Worm (Caenorhabditis elegans) whole organism, L2 larva: ENCODE data around the gene gsto-3.

Source experiments
- C34F6.9 ChIP-seq: fragments of 150-350 bp; optimal IDR thresholded peaks from 2 replicates; lab custom pipeline; 2014; ENCODE audit warnings: missing biosample characterization, missing genetic modification characterization
- F13H6.1 ChIP-seq: sonication (generic microtip); optimal IDR thresholded peaks from 2 replicates; lab custom pipeline; 2016; ENCODE audit warnings: missing genetic modification characterization, missing compliant biosample characterization
- R02D3.7 ChIP-seq: fragments of 150-350 bp; optimal IDR thresholded peaks from 2 replicates; lab custom pipeline; 2014; ENCODE audit warnings: missing biosample characterization, missing genetic modification characterization
- Y55F3AM.14 ChIP-seq: fragments of 200-800 bp; sonication (Bioruptor generic); optimal IDR thresholded peaks from 2 replicates; lab custom pipeline; 2018; ENCODE audit warnings: mild to moderate bottlenecking, missing genetic modification characterization, missing compliant biosample characterization
- ZK546.5 ChIP-seq: sonication (generic microtip); optimal IDR thresholded peaks from 2 replicates; lab custom pipeline; 2017; ENCODE audit warnings: missing biosample characterization, missing genetic modification characterization
- alr-1 ChIP-seq: fragments of 150-350 bp; optimal IDR thresholded peaks from 2 replicates; lab custom pipeline; 2014; ENCODE audit warnings: missing biosample characterization, missing genetic modification characterization
- aly-2 ChIP-seq: fragments of 150-350 bp; optimal IDR thresholded peaks from 2 replicates; lab custom pipeline; 2014; ENCODE audit warnings: missing biosample characterization, missing genetic modification characterization
- ama-1 ChIP-seq: fragments of 150-350 bp; optimal IDR thresholded peaks from 2 replicates; lab custom pipeline; 2018; ENCODE audit warnings: inconsistent platforms
- blmp-1 ChIP-seq: sonication (generic microtip); optimal IDR thresholded peaks from 2 replicates; lab custom pipeline; 2017; ENCODE audit warnings: missing genetic modification characterization, mild to moderate bottlenecking, missing compliant biosample characterization, antibody characterized with exemption, moderate library complexity; ENCODE audit not compliant: insufficient read depth
- ceh-16 ChIP-seq: fragments of 150-350 bp; optimal IDR thresholded peaks from 2 replicates; lab custom pipeline; 2014; ENCODE audit warnings: missing biosample characterization, missing genetic modification characterization
- ceh-82 ChIP-seq: fragments of 150-350 bp; optimal IDR thresholded peaks from 2 replicates; lab custom pipeline; 2014; ENCODE audit warnings: missing biosample characterization, missing genetic modification characterization
- dmd-4 ChIP-seq: sonication (generic microtip); optimal IDR thresholded peaks from 2 replicates; lab custom pipeline; 2017; ENCODE audit warnings: missing biosample characterization, missing genetic modification characterization
- egl-27 ChIP-seq: sonication (generic microtip); optimal IDR thresholded peaks from 3 replicates; lab custom pipeline; 2017; ENCODE audit warnings: missing biosample characterization, missing genetic modification reagents, missing genetic modification characterization
- elt-1 ChIP-seq: fragments of 150-350 bp; optimal IDR thresholded peaks from 2 replicates; lab custom pipeline; 2014; ENCODE audit warnings: missing biosample characterization, missing genetic modification characterization
- elt-3 ChIP-seq: sonication (generic microtip); optimal IDR thresholded peaks from 2 replicates; lab custom pipeline; 2017; ENCODE audit warnings: missing biosample characterization, missing genetic modification characterization
- fos-1 ChIP-seq: fragments of 150-350 bp; optimal IDR thresholded peaks from 2 replicates; lab custom pipeline; 2014; ENCODE audit warnings: missing biosample characterization, missing genetic modification characterization
- gmeb-1 ChIP-seq: fragments of 150-350 bp; optimal IDR thresholded peaks from 2 replicates; lab custom pipeline; 2014; ENCODE audit warnings: missing biosample characterization, missing genetic modification characterization
- lin-11 ChIP-seq: fragments of 150-350 bp; sonication (generic microtip); optimal IDR thresholded peaks from 2 replicates; lab custom pipeline; 2014; ENCODE audit warnings: missing biosample characterization, missing genetic modification characterization, inconsistent platforms, mixed read lengths
- lin-13 ChIP-seq: fragments of 150-350 bp; optimal IDR thresholded peaks from 2 replicates; lab custom pipeline; 2014; ENCODE audit warnings: missing biosample characterization, missing genetic modification reagents, missing genetic modification characterization
- lin-39 ChIP-seq: fragments of 150-350 bp; optimal IDR thresholded peaks from 2 replicates; lab custom pipeline; 2014; ENCODE audit warnings: missing biosample characterization, missing genetic modification reagents, missing genetic modification characterization
- lsy-2 ChIP-seq, 2 experiments: fragments of 150-350 bp in 1 of 2; sonication (generic microtip) in 1 of 2; optimal IDR thresholded peaks; 2 replicates each; lab custom pipeline; 2014 to 2017; ENCODE audit warnings: missing biosample characterization in 2 of 2, missing genetic modification characterization in 2 of 2
- mab-5 ChIP-seq: fragments of 150-350 bp; optimal IDR thresholded peaks from 2 replicates; lab custom pipeline; 2014; ENCODE audit warnings: missing biosample characterization, missing genetic modification characterization
- mbf-1 ChIP-seq: sonication (generic microtip); optimal IDR thresholded peaks from 2 replicates; lab custom pipeline; 2017; ENCODE audit warnings: missing biosample characterization, missing genetic modification characterization
- mdl-1 ChIP-seq, 2 experiments: fragments of 150-350 bp in 1 of 2; sonication (generic microtip) in 1 of 2; optimal IDR thresholded peaks; 2 replicates each; lab custom pipeline; 2017; ENCODE audit warnings: missing biosample characterization in 2 of 2, missing genetic modification characterization in 2 of 2
- nhr-10 ChIP-seq: sonication (generic microtip); optimal IDR thresholded peaks from 2 replicates; lab custom pipeline; 2017; ENCODE audit warnings: missing biosample characterization, missing genetic modification characterization
- nhr-11 ChIP-seq: fragments of 150-350 bp; optimal IDR thresholded peaks from 2 replicates; lab custom pipeline; 2014; ENCODE audit warnings: missing biosample characterization, missing genetic modification characterization
- nhr-129 ChIP-seq: fragments of 150-350 bp; optimal IDR thresholded peaks from 2 replicates; lab custom pipeline; 2014; ENCODE audit warnings: missing biosample characterization, missing genetic modification characterization
- nhr-21 ChIP-seq: fragments of 150-350 bp; optimal IDR thresholded peaks from 2 replicates; lab custom pipeline; 2014; ENCODE audit warnings: missing biosample characterization, missing genetic modification characterization
- nhr-23 ChIP-seq: fragments of 150-350 bp; optimal IDR thresholded peaks from 2 replicates; lab custom pipeline; 2014; ENCODE audit warnings: missing biosample characterization, missing genetic modification reagents, missing genetic modification characterization
- nhr-237 ChIP-seq: fragments of 150-350 bp; optimal IDR thresholded peaks from 2 replicates; lab custom pipeline; 2014; ENCODE audit warnings: missing biosample characterization, missing genetic modification characterization
- nhr-25 ChIP-seq: fragments of 150-350 bp; sonication (generic microtip); optimal IDR thresholded peaks from 3 replicates; lab custom pipeline; 2014; ENCODE audit warnings: missing biosample characterization, missing genetic modification characterization
- nhr-6 ChIP-seq: fragments of 150-350 bp; optimal IDR thresholded peaks from 2 replicates; lab custom pipeline; 2014; ENCODE audit warnings: missing biosample characterization, missing genetic modification characterization
- peb-1 ChIP-seq: fragments of 150-350 bp; optimal IDR thresholded peaks from 2 replicates; lab custom pipeline; 2014; ENCODE audit warnings: missing biosample characterization, missing genetic modification characterization
- skn-1 ChIP-seq: sonication (generic microtip); optimal IDR thresholded peaks from 2 replicates; lab custom pipeline; 2017; ENCODE audit warnings: missing biosample characterization, missing genetic modification characterization
- sma-3 ChIP-seq: sonication (generic microtip); optimal IDR thresholded peaks from 2 replicates; lab custom pipeline; 2016; ENCODE audit warnings: missing genetic modification reagents, missing genetic modification characterization, missing compliant biosample characterization
- sma-9 ChIP-seq, 2 experiments: fragments of 150-350 bp in 1 of 2; sonication (generic microtip) in 1 of 2; optimal IDR thresholded peaks; 2 replicates each; lab custom pipeline; 2014 to 2016; ENCODE audit warnings: missing genetic modification characterization in 2 of 2, mild to moderate bottlenecking in 1 of 2, missing biosample characterization in 1 of 2, missing compliant biosample characterization in 1 of 2, missing genetic modification reagents in 1 of 2, moderate library complexity in 1 of 2
- snpc-4 ChIP-seq: fragments of 150-350 bp; optimal IDR thresholded peaks from 2 replicates; lab custom pipeline; 2014; ENCODE audit warnings: missing biosample characterization, missing genetic modification characterization
- unc-39 ChIP-seq: fragments of 150-350 bp; optimal IDR thresholded peaks from 2 replicates; lab custom pipeline; 2014; ENCODE audit warnings: missing biosample characterization, missing genetic modification characterization
- unc-55 ChIP-seq: fragments of 150-350 bp; sonication (generic microtip); optimal IDR thresholded peaks from 3 replicates; lab custom pipeline; 2014; ENCODE audit warnings: missing biosample characterization, missing genetic modification reagents, missing genetic modification characterization
- unc-62 ChIP-seq: fragments of 150-350 bp; optimal IDR thresholded peaks from 2 replicates; lab custom pipeline; 2014; ENCODE audit warnings: missing biosample characterization, missing genetic modification reagents, missing genetic modification characterization
- ztf-1 ChIP-seq: fragments of 200-800 bp; sonication (Bioruptor generic); conservative IDR thresholded peaks from 2 replicates; pipeline ENCODE4 v1.3.6; 2022; ENCODE audit warnings: missing genetic modification characterization, missing compliant biosample characterization
- ztf-11 ChIP-seq: sonication (generic microtip); optimal IDR thresholded peaks from 2 replicates; lab custom pipeline; 2017; ENCODE audit warnings: missing biosample characterization, missing genetic modification characterization
- ztf-4 ChIP-seq: fragments of 150-350 bp; optimal IDR thresholded peaks from 2 replicates; lab custom pipeline; 2014; ENCODE audit warnings: missing biosample characterization, missing genetic modification characterization

The gsto-3 gene

DNA sequence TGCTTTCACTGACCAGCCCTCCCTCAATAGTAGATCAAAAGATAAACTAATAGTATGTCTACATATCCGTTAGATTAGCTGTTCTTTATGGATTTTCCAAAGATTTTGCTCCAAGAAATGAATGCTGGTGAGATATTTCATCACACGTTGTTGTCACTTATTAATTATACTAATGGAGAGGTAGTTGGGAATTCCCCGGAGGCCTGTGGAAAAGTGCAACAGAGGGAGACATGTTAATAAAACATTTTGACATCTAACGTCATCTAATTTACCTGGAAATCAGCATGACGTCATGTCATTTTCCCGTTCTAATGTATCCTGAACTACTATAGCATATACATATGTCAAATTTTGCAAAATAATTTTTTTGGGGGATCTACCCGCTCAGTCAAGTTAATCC lies 28.1 kb downstream of the gsto-3 start:
- TF ChIP-seq nhr-6 (tag; lab: Kevin White, UChicago) (no peak), ceh-16 (no peak), elt-3 (tag; lab: Kevin White, UChicago) (no peak), C34F6.9 (tag; lab: Kevin White, UChicago) (no peak), sma-9 (GFP tag; optimal IDR thresholded peaks at IDR 0.05; lab: Kevin White, UChicago) (peak; percentile 12), sma-9 (tag; optimal IDR thresholded peaks at IDR 0.05; lab: Kevin White, UChicago) (no peak)

ce11 chrIII:351860-352456 lies 29.1 kb downstream of the gsto-3 start:
- TF ChIP-seq nhr-11 (tag; lab: Kevin White, UChicago) (no peak), nhr-6 (tag; lab: Kevin White, UChicago) (peak; percentile 66), fos-1 (tag; lab: Kevin White, UChicago) (peak; percentile 12), elt-1 (tag; lab: Kevin White, UChicago) (no peak), sma-9 (GFP tag; optimal IDR thresholded peaks at IDR 0.05; lab: Kevin White, UChicago) (no peak), sma-9 (tag; optimal IDR thresholded peaks at IDR 0.05; lab: Kevin White, UChicago) (no peak), nhr-23 (tag; lab: Kevin White, UChicago) (no peak), mbf-1 (tag; lab: Kevin White, UChicago) (no peak), alr-1 (no peak), ama-1 (lab: Kevin White, UChicago) (peak; percentile 40), lin-13 (GFP tag; lab: Kevin White, UChicago) (peak; percentile 18), nhr-21 (tag; lab: Kevin White, UChicago) (no peak), lin-39 (no peak), unc-55 (GFP tag; lab: Kevin White, UChicago) (no peak), unc-39 (no peak), lsy-2 (tag; optimal IDR thresholded peaks at IDR 0.05; lab: Kevin White, UChicago) (peak in 1 of 2 experiments; percentile 14), dmd-4 (tag; lab: Kevin White, UChicago) (no peak), nhr-25 (peak; percentile 86), Y55F3AM.14 (GFP tag; lab: Kevin White, UChicago) (no peak), F13H6.1 (tag; lab: Kevin White, UChicago) (no peak), mdl-1 (tag; optimal IDR thresholded peaks at IDR 0.05; lab: Kevin White, UChicago) (no peak), ZK546.5 (tag; lab: Kevin White, UChicago) (no peak), blmp-1 (tag; lab: Kevin White, UChicago) (peak; percentile 79), ceh-82 (no peak), snpc-4 (tag; lab: Kevin White, UChicago) (no peak), ceh-16 (peak; percentile 35), R02D3.7 (no peak)
- TF ChIP-seq, all 48 proteins: peak for 8

- TF ChIP-seq mab-5 (tag; lab: Kevin White, UChicago) (peak; percentile 86), elt-1 (tag; lab: Kevin White, UChicago) (no peak), ama-1 (lab: Kevin White, UChicago) (peak; percentile 97), aly-2 (tag; lab: Kevin White, UChicago) (no peak), F13H6.1 (tag; lab: Kevin White, UChicago) (peak; percentile 96), ztf-1 (GFP tag; lab: Robert Waterston, UW) (no peak), lin-13 (GFP tag; lab: Kevin White, UChicago) (peak; percentile 76), mbf-1 (tag; lab: Kevin White, UChicago) (no peak), egl-27 (tag; lab: Kevin White, UChicago) (peak; percentile 52), gmeb-1 (tag; lab: Kevin White, UChicago) (peak; percentile 69), nhr-21 (tag; lab: Kevin White, UChicago) (peak; percentile 94), C34F6.9 (tag; lab: Kevin White, UChicago) (peak; percentile 91), nhr-10 (tag; lab: Kevin White, UChicago) (peak; percentile 46), lin-11 (tag; lab: Kevin White, UChicago) (peak; percentile 94), skn-1 (tag; lab: Kevin White, UChicago) (no peak), blmp-1 (tag; lab: Kevin White, UChicago) (peak; percentile 66), nhr-23 (tag; lab: Kevin White, UChicago) (no peak), mdl-1 (tag; optimal IDR thresholded peaks at IDR 0.05; lab: Kevin White, UChicago) (peak; percentile 64 to 88), peb-1 (tag; lab: Kevin White, UChicago) (peak; percentile 48), Y55F3AM.14 (GFP tag; lab: Kevin White, UChicago) (peak; percentile 80), nhr-6 (tag; lab: Kevin White, UChicago) (peak; percentile 61), dmd-4 (tag; lab: Kevin White, UChicago) (no peak), unc-62 (GFP tag; lab: Kevin White, UChicago) (peak; percentile 81), snpc-4 (tag; lab: Kevin White, UChicago) (peak; percentile 38), ceh-16 (peak; percentile 49), nhr-25 (peak; percentile 86), ceh-82 (peak; percentile 68), ztf-11 (tag; lab: Kevin White, UChicago) (no peak), nhr-129 (tag; lab: Kevin White, UChicago) (peak; percentile 85), elt-3 (tag; lab: Kevin White, UChicago) (no peak), sma-3 (GFP tag; lab: Kevin White, UChicago) (peak; percentile 93), nhr-11 (tag; lab: Kevin White, UChicago) (no peak), nhr-237 (tag; lab: Kevin White, UChicago) (peak; percentile 16), unc-39 (no peak), lin-39 (no peak), unc-55 (GFP tag; lab: Kevin White, UChicago) (peak; percentile 86), R02D3.7 (no peak), lsy-2 (tag; optimal IDR thresholded peaks at IDR 0.05; lab: Kevin White, UChicago) (peak; percentile 34 to 87), ztf-4 (tag; lab: Kevin White, UChicago) (peak; percentile 84)
Measured at ce11 chrIII:349511-350165, 31.5 kb downstream of the gsto-3 start.
